Worm (Caenorhabditis elegans) whole organism, young adult: ENCODE results near the gene tba-9.

Source experiments
- F10E7.11 ChIP-seq: sonication (generic microtip); optimal IDR thresholded peaks from 2 replicates; lab custom pipeline; 2017; ENCODE audit warnings: mild to moderate bottlenecking, missing genetic modification characterization, moderate library complexity, missing compliant biosample characterization
- F57A8.1 ChIP-seq: fragments of 200-800 bp; sonication (Bioruptor generic); optimal IDR thresholded peaks from 2 replicates; lab custom pipeline; 2018; ENCODE audit warnings: mild to moderate bottlenecking, missing genetic modification characterization, moderate library complexity, missing compliant biosample characterization
- T26A5.8 ChIP-seq: sonication (generic microtip); optimal IDR thresholded peaks from 2 replicates; lab custom pipeline; 2016; ENCODE audit warnings: missing genetic modification characterization, missing compliant biosample characterization
- Y67H2A.10 ChIP-seq: fragments of 200-800 bp; sonication (Bioruptor generic); conservative IDR thresholded peaks from 2 replicates; pipeline ENCODE4 v1.3.6; 2022; ENCODE audit warnings: missing genetic modification reagents, missing genetic modification characterization, missing compliant biosample characterization
- attf-3 ChIP-seq: fragments of 200-800 bp; sonication (Bioruptor generic); conservative IDR thresholded peaks from 2 replicates; pipeline ENCODE4 v1.3.6; 2022; ENCODE audit warnings: missing genetic modification reagents, missing genetic modification characterization, missing compliant biosample characterization
- ccch-3 ChIP-seq: fragments of 200-800 bp; sonication (Bioruptor generic); optimal IDR thresholded peaks from 2 replicates; lab custom pipeline; 2018; ENCODE audit warnings: mild to moderate bottlenecking, missing genetic modification characterization, missing compliant biosample characterization
- ceh-58 ChIP-seq: fragments of 200-800 bp; sonication (Bioruptor generic); IDR thresholded peaks from 2 replicates; pipeline ENCODE4 v1.3.6; 2022; ENCODE audit warnings: missing genetic modification characterization, missing compliant biosample characterization
- gei-17 ChIP-seq: fragments of 200-800 bp; sonication (Bioruptor generic); optimal IDR thresholded peaks from 2 replicates; lab custom pipeline; 2018; ENCODE audit warnings: mild to moderate bottlenecking, missing genetic modification characterization, missing compliant biosample characterization
- madf-6 ChIP-seq: fragments of 200-800 bp; sonication (Bioruptor generic); IDR thresholded peaks from 2 replicates; pipeline ENCODE4 v1.3.6; 2022; ENCODE audit warnings: missing genetic modification reagents, missing genetic modification characterization, missing compliant biosample characterization
- nhr-80 ChIP-seq: sonication (generic microtip); optimal IDR thresholded peaks from 2 replicates; lab custom pipeline; 2016; ENCODE audit warnings: missing genetic modification characterization, missing compliant biosample characterization
- nhr-90 ChIP-seq: sonication (generic microtip); optimal IDR thresholded peaks from 2 replicates; lab custom pipeline; 2016; ENCODE audit warnings: missing genotype, mild to moderate bottlenecking, missing genetic modification characterization, missing compliant biosample characterization
- snpc-4 ChIP-seq, 5 experiments: fragments of 150-350 bp in 1 of 5; sonication (generic microtip) in 4 of 5; optimal IDR thresholded peaks; 2 replicates each; lab custom pipeline; 2014 to 2018; ENCODE audit warnings: missing genetic modification characterization in 5 of 5, missing biosample characterization in 3 of 5, antibody characterized with exemption in 2 of 5, mild to moderate bottlenecking in 2 of 5, missing compliant biosample characterization in 2 of 5, missing genotype in 2 of 5, moderate library complexity in 2 of 5, missing genetic modification reagents in 1 of 5

DNA sequence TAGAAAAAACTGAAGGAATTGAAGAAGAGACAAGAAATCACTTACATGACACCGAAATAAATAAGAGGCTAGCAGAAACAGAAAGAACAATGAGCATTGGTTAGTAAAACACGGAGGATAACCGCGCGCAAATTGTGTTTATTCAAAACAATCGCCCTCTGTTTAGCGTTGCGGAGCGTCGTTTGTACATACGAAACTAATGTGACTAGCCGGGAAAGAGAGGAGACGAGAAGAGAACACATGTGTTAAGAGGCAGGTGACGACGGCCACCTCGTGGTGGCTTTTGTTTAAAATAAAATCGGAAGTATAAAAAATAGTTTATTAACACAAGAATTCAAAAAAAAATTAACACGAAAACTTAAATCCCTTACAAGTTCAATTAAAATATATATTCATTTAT lies 6.8 kb upstream of the tba-9 start, which contains the start of gene F40F4.7:
- TF ChIP-seq madf-6 (GFP tag; lab: Robert Waterston, UW) (no peak), nhr-90 (no peak), F57A8.1 (GFP tag; lab: Kevin White, UChicago) (no peak), attf-3 (GFP tag; lab: Robert Waterston, UW) (peak; percentile 91), F10E7.11 (tag; lab: Kevin White, UChicago) (no peak), ccch-3 (GFP tag; lab: Kevin White, UChicago) (no peak), ceh-58 (GFP tag; lab: Robert Waterston, UW) (no peak), Y67H2A.10 (GFP tag; lab: Robert Waterston, UW) (no peak), gei-17 (GFP tag; lab: Kevin White, UChicago) (no peak), T26A5.8 (tag; lab: Kevin White, UChicago) (no peak), nhr-80 (tag; lab: Kevin White, UChicago) (peak; percentile 69), snpc-4 (GFP tag; optimal IDR thresholded peaks at IDR 0.05; lab: Kevin White, UChicago) (no peak), snpc-4 (tag; optimal IDR thresholded peaks at IDR 0.05; lab: Kevin White, UChicago) (no peak)
